Worm (Caenorhabditis elegans) whole organism, late embryonic: ENCODE results near the gene F20H11.1.

Source experiments
- C08G9.2 ChIP-seq: sonication (generic microtip); optimal IDR thresholded peaks from 2 replicates; lab custom pipeline; 2016; ENCODE audit warnings: mild to moderate bottlenecking, missing genetic modification characterization, moderate library complexity, missing compliant biosample characterization
- Y22D7AL.16 ChIP-seq: sonication (generic microtip); optimal IDR thresholded peaks from 2 replicates; lab custom pipeline; 2016; ENCODE audit warnings: missing genetic modification characterization, missing compliant biosample characterization
- ama-1 ChIP-seq: fragments of 150-350 bp; optimal IDR thresholded peaks from 2 replicates; lab custom pipeline; 2014
- ceh-30 ChIP-seq: fragments of 150-350 bp; optimal IDR thresholded peaks from 2 replicates; lab custom pipeline; 2014; ENCODE audit warnings: missing biosample characterization, missing genetic modification characterization
- ceh-34 ChIP-seq: sonication (generic microtip); optimal IDR thresholded peaks from 2 replicates; lab custom pipeline; 2016; ENCODE audit warnings: mild to moderate bottlenecking, missing genetic modification characterization, missing compliant biosample characterization
- dmd-4 ChIP-seq: sonication (generic microtip); optimal IDR thresholded peaks from 2 replicates; lab custom pipeline; 2016; ENCODE audit warnings: borderline replicate concordance, missing genetic modification characterization, missing compliant biosample characterization
- dve-1 ChIP-seq: sonication (generic microtip); optimal IDR thresholded peaks from 2 replicates; lab custom pipeline; 2017; ENCODE audit warnings: antibody characterized with exemption, mild to moderate bottlenecking, missing genetic modification characterization, missing compliant biosample characterization
- elt-2 ChIP-seq: sonication (generic microtip); optimal IDR thresholded peaks from 2 replicates; lab custom pipeline; 2016; ENCODE audit warnings: missing genetic modification reagents, missing genetic modification characterization, missing compliant biosample characterization
- fkh-10 ChIP-seq: fragments of 150-350 bp; optimal IDR thresholded peaks from 2 replicates; lab custom pipeline; 2014; ENCODE audit warnings: missing biosample characterization, missing genetic modification reagents, missing genetic modification characterization
- gmeb-2 ChIP-seq: sonication (generic microtip); optimal IDR thresholded peaks from 2 replicates; lab custom pipeline; 2016; ENCODE audit warnings: missing genetic modification characterization, inconsistent platforms, missing compliant biosample characterization
- lin-11 ChIP-seq: fragments of 200-800 bp; sonication (Bioruptor generic); optimal IDR thresholded peaks from 2 replicates; lab custom pipeline; 2018; ENCODE audit warnings: mild to moderate bottlenecking, missing genetic modification characterization, missing compliant biosample characterization
- npax-4 ChIP-seq: sonication (generic microtip); optimal IDR thresholded peaks from 2 replicates; lab custom pipeline; 2016; ENCODE audit warnings: missing genetic modification characterization, missing compliant biosample characterization
- ttx-3 ChIP-seq: sonication (generic microtip); optimal IDR thresholded peaks from 2 replicates; lab custom pipeline; 2016; ENCODE audit warnings: missing genetic modification reagents, missing genetic modification characterization, missing compliant biosample characterization
- unc-86 ChIP-seq: sonication (generic microtip); optimal IDR thresholded peaks from 2 replicates; lab custom pipeline; 2016; ENCODE audit warnings: missing genetic modification characterization, missing compliant biosample characterization

DNA sequence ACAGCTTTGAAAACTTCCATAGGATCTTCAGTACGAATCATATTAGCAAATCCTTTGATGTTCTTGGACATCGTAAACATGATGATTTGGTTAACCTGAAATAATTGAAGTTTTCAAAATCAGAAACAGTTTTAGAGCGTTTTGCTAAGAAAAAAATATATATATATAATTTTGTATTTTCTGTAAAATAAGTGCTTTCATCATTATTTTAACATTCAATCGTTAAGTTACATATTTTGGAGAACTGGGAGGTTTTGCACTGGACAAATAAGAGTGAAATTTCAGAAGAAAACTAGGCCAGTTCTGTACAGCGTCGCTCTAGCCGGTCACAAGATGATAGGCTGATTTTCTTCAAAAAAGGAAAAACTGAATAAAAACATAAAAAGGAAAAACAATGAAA is 13.5 kb downstream of the F20H11.1 start, which contains the start of gene F27B3.6:
- TF ChIP-seq ceh-34 (tag; lab: Kevin White, UChicago): no peak
- TF ChIP-seq dmd-4: no peak
- TF ChIP-seq elt-2 (tag; lab: Kevin White, UChicago): no peak
- TF ChIP-seq unc-86 (tag; lab: Kevin White, UChicago): no peak
- TF ChIP-seq ttx-3 (tag; lab: Kevin White, UChicago): no peak
- no peak for TF ChIP-seq dve-1 (tag; lab: Kevin White, UChicago)
- TF ChIP-seq C08G9.2 (tag; lab: Kevin White, UChicago): no peak
- no peak for TF ChIP-seq ama-1 (lab: Kevin White, UChicago)
- TF ChIP-seq Y22D7AL.16 (tag; lab: Kevin White, UChicago): no peak
- no peak for TF ChIP-seq fkh-10
- no peak for TF ChIP-seq ceh-30 (tag; lab: Kevin White, UChicago)
- TF ChIP-seq npax-4 (tag; lab: Kevin White, UChicago): no peak
- TF ChIP-seq lin-11 (tag; lab: Kevin White, UChicago): no peak
- TF ChIP-seq gmeb-2 (tag; lab: Kevin White, UChicago): no peak
